Fruit fly (Drosophila melanogaster) S2 (cell line): ENCODE measurements around the gene CG11672.

Source experiments
- CG8478 ChIP-seq: fragments of >200 bp; optimal IDR thresholded peaks from 2 replicates; lab custom pipeline; 2018
- CTCF ChIP-seq, 2 experiments: fragments of >200 bp; optimal IDR thresholded peaks; 2 replicates each; lab custom pipeline; 2018

DNA sequence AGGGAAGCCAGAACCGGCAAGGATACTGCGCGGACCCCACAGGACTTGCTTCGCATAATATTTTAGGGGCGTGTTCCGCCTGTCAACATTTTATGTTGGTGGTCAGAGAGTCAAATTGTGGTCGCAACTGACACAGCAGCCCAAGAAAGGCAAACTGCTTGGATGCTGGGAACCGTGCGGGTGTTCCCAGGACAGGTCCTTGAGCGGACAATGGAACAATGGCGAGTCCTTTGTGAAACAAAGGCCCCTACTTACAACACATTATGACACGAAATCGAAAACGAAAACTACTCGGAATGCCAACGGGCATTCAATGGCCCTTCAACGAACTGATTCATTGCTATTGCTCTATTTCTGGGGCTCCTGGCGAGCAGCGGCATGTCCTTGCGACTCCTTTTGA, 6.1 kb downstream of the CG11672 start:
- TF ChIP-seq CG8478 (no peak), CTCF (optimal IDR thresholded peaks at IDR 0.05; lab: Kevin White, UChicago) (no peak)
